Worm (Caenorhabditis elegans) whole organism, L2 larva: Measurements from ENCODE around the gene skpo-2.

ENCODE experiments used
- nhr-11 ChIP-seq: fragments of 150-350 bp; optimal IDR thresholded peaks from 2 replicates; lab custom pipeline; 2014; ENCODE audit warnings: missing biosample characterization, missing genetic modification characterization
- sma-3 ChIP-seq: sonication (generic microtip); optimal IDR thresholded peaks from 2 replicates; lab custom pipeline; 2016; ENCODE audit warnings: missing genetic modification reagents, missing genetic modification characterization, missing compliant biosample characterization
- unc-62 ChIP-seq: fragments of 150-350 bp; optimal IDR thresholded peaks from 2 replicates; lab custom pipeline; 2014; ENCODE audit warnings: missing biosample characterization, missing genetic modification reagents, missing genetic modification characterization

DNA sequence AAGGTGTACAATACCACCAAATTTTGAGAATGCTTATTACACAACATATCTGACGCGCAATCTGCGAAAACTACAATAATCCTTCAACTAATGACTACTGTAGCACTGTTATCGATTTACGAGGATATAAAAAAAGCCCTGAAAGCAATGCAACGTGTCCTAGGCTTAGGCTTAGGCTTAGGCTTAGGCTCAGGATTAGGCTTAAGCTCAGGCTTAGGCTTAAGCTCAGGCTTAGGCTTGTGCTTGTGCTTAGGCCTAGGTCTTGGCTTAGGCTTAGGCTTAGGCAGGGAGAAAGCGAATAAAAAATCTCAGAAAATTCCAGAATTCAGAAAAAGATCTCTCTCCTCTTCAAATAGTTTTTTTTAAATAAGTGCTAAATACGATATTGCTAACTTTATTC is 22.9 kb upstream of the skpo-2 start:
- TF ChIP-seq sma-3 (GFP tag; lab: Kevin White, UChicago): no peak
- no peak for TF ChIP-seq nhr-11 (tag; lab: Kevin White, UChicago)
- no peak for TF ChIP-seq unc-62 (GFP tag; lab: Kevin White, UChicago)
